Fruit fly (Drosophila melanogaster): ENCODE measurements around the gene CG15765.

The CG15765 gene

DNA sequence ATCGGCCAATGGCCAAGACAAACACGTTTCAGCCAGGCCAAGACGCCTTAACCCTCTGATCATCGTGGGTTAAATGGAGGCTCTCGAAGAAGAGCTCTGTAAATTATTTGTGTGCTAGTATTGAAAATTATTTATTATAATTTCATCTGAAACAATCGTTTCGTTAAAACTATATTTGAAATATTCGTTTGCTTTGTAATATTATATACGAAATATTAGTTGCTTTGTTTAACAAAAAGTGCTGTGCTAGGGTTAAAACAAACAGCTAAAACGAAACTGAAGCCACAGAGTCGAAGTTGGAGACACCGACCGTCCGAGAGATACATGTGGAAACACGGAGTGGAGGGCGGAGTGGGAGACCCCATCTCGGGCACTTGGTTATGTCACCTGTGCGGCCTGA, 31.8 kb upstream of the CG15765 start (continued):
- no peak for TF ChIP-seq repo (GFP tag; optimal IDR thresholded peaks at IDR 0.05)
- TF ChIP-seq Med (GFP tag) = peak; percentile 41
- TF ChIP-seq oc (tag; optimal IDR thresholded peaks at IDR 0.05) = peak; percentile 33
- no peak for TF ChIP-seq sqz (GFP tag; optimal IDR thresholded peaks at IDR 0.05)
- no peak for TF ChIP-seq CG2889 (GFP tag; IDR thresholded peaks at IDR 0.05)
- TF ChIP-seq CG7357 (GFP tag; IDR thresholded peaks at IDR 0.05) = no peak
- no peak for TF ChIP-seq Neu2 (GFP tag; optimal IDR thresholded peaks at IDR 0.05; ENCODE audit: borderline replicate concordance)
- TF ChIP-seq CG8290 (GFP tag; optimal IDR thresholded peaks at IDR 0.05) = no peak
- TF ChIP-seq CG8290 (tag; optimal IDR thresholded peaks at IDR 0.05) = no peak
- peak in 1 of 2 experiments; percentile 76 for TF ChIP-seq Hr51 (GFP tag; optimal IDR thresholded peaks at IDR 0.05)
- no peak for TF ChIP-seq scrt (GFP tag; optimal IDR thresholded peaks at IDR 0.05)
- no peak for TF ChIP-seq chn (GFP tag; optimal IDR thresholded peaks at IDR 0.05)
- TF ChIP-seq sens-2 (GFP tag; IDR thresholded peaks at IDR 0.05) = no peak
- no peak for TF ChIP-seq CG12155 (GFP tag; optimal IDR thresholded peaks at IDR 0.05)
- TF ChIP-seq CG14441 (GFP tag; IDR thresholded peaks at IDR 0.05) = peak; percentile 43

DNA sequence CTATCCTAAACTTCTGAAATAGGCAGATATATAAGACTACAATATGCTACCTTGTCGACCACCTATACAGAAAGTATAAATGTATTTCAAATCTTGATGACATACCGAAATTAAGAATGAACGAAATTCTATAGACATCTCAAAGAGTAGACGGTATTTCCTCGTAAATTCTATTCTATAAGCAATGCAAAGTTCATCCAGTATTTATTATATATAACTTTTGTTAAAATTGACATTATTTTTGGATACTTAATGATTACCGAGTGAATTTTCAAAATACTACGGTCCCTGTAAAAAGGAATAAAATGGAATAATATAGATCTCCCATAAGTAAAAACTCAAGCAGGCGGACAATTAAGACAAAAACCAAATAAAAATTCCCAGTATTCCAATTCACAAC, 29.2 kb upstream of the CG15765 start, which contains the start of gene CG15767:
TSS of gene CG15767 (plus strand) at position 301 of the 400 bp plus-strand sequence.
- no peak for TF ChIP-seq YL-1 (GFP tag; optimal IDR thresholded peaks at IDR 0.05)
- TF ChIP-seq CG11504 (tag; optimal IDR thresholded peaks at IDR 0.05) = no peak
- no peak for TF ChIP-seq CG10565 (GFP tag; optimal IDR thresholded peaks at IDR 0.05)
- no peak for TF ChIP-seq her (GFP tag; optimal IDR thresholded peaks at IDR 0.05)
- TF ChIP-seq CG2120 (GFP tag; optimal IDR thresholded peaks at IDR 0.05) = no peak
- TF ChIP-seq Hr39 (optimal IDR thresholded peaks at IDR 0.05) = no peak
- no peak for TF ChIP-seq Nf-YA (GFP tag; IDR thresholded peaks at IDR 0.05)
- TF ChIP-seq crc (GFP tag; optimal IDR thresholded peaks at IDR 0.05) = no peak
- no peak for TF ChIP-seq CG13775 (GFP tag; optimal IDR thresholded peaks at IDR 0.05)

DNA sequence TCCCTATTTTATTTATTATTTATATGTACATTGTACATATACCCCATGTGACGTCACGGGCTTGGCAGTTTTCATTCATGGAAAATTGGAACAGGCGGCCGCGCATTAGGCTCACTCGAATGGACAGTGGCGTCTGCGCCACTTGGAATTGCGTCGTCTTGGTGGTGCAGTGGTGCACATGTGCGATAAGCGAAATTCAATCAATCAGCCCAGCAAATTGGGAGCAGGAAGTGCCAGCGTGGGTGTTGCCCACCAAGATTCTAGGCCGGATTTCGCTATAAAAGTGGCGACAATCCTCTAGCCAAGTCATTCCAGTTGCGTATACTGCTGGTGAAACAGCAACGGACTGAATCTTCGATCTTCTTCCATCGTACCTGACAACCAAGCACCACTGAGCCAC, 26.5 kb upstream of the CG15765 start, which contains the start of gene CG12239:
TSS of gene CG12239 (plus strand) at position 301 of the 400 bp plus-strand sequence.
- TF ChIP-seq CG5180 (GFP tag; optimal IDR thresholded peaks at IDR 0.05) = no peak
- TF ChIP-seq CG4854 (GFP tag; optimal IDR thresholded peaks at IDR 0.05) = no peak
- no peak for TF ChIP-seq ewg (GFP tag; optimal IDR thresholded peaks at IDR 0.05)
- TF ChIP-seq CG6272 (GFP tag; IDR thresholded peaks at IDR 0.05) = no peak
- TF ChIP-seq eyg (GFP tag; optimal IDR thresholded peaks at IDR 0.05) = no peak
- no peak for TF ChIP-seq Nf-YA (GFP tag; IDR thresholded peaks at IDR 0.05)
- no peak for TF ChIP-seq D19A (tag; optimal IDR thresholded peaks at IDR 0.05)
- no peak for TF ChIP-seq mam (GFP tag; optimal IDR thresholded peaks at IDR 0.05)
- no peak for TF ChIP-seq pum (GFP tag; optimal IDR thresholded peaks at IDR 0.05)
- TF ChIP-seq exex (tag; optimal IDR thresholded peaks at IDR 0.05) = no peak
- TF ChIP-seq CG43689 (GFP tag; IDR thresholded peaks at IDR 0.05) = no peak
- TF ChIP-seq ems (GFP tag; optimal IDR thresholded peaks at IDR 0.05) = no peak
- TF ChIP-seq CG34224 (GFP tag; IDR thresholded peaks at IDR 0.05; ENCODE audit: partially characterized antibody) = no peak
- no peak for TF ChIP-seq onecut (GFP tag; IDR thresholded peaks at IDR 0.05)
- TF ChIP-seq cato (GFP tag; optimal IDR thresholded peaks at IDR 0.05; ENCODE audit: borderline replicate concordance) = no peak

DNA sequence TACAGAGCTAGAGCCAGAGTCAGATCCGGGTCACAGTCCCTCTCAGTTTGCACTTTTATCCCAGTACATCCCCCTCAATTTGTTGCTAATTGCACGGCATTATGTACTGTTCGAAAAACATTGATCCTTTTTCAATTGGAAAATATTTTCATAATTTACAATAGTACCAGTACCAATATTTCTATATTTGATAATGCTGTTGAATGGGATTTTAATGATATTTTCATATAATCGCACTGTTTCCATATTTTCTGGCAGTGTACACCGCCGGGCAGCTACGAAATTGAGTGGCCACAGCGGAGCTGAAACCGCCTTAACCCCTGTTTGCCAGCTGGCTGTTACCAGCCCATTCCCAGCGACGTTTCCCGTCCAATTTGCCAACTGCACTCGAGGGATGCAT, 17.7 kb upstream of the CG15765 start:
- TF ChIP-seq lov (optimal IDR thresholded peaks at IDR 0.05) = no peak
- no peak for TF ChIP-seq lov (GFP tag; IDR thresholded peaks at IDR 0.05)
- no peak for TF ChIP-seq Xbp1 (GFP tag; optimal IDR thresholded peaks at IDR 0.05)
- no peak for TF ChIP-seq ham (GFP tag; IDR thresholded peaks at IDR 0.05)
- no peak for TF ChIP-seq lilli (GFP tag; optimal IDR thresholded peaks at IDR 0.05)
- no peak for TF ChIP-seq Usf (GFP tag; optimal IDR thresholded peaks at IDR 0.05)
- no peak for TF ChIP-seq prd (optimal IDR thresholded peaks at IDR 0.05)
- TF ChIP-seq prd (GFP tag; IDR thresholded peaks at IDR 0.05) = peak; percentile 13; the same call in 1 of the 3 replicates
- TF ChIP-seq Xrp1 (GFP tag; IDR thresholded peaks at IDR 0.05) = peak; percentile 15; the same call in 1 of the 2 replicates
- no peak for TF ChIP-seq CG10274 (GFP tag; optimal IDR thresholded peaks at IDR 0.05)
- TF ChIP-seq repo (GFP tag; optimal IDR thresholded peaks at IDR 0.05) = no peak
- no peak for TF ChIP-seq tll (GFP tag; optimal IDR thresholded peaks at IDR 0.05)
- TF ChIP-seq br (optimal IDR thresholded peaks at IDR 0.05) = no peak
- no peak for TF ChIP-seq Meics (GFP tag; optimal IDR thresholded peaks at IDR 0.05)
